Worm (Caenorhabditis elegans) whole organism, young adult: ENCODE data around the gene nas-16.

ENCODE experiments used
- T26A5.8 ChIP-seq: sonication (generic microtip); optimal IDR thresholded peaks from 2 replicates; lab custom pipeline; 2016; ENCODE audit warnings: missing genetic modification characterization, missing compliant biosample characterization
- ama-1 ChIP-seq, 3 experiments: fragments of 150-350 bp in 1 of 3; sonication (generic microtip) in 2 of 3; optimal IDR thresholded peaks; 2 replicates each; lab custom pipeline; 2014 to 2018; ENCODE audit warnings: missing biosample characterization in 2 of 3, missing genetic modification characterization in 2 of 3, missing genetic modification reagents in 2 of 3
- nfya-1 ChIP-seq: sonication (generic microtip); optimal IDR thresholded peaks from 2 replicates; lab custom pipeline; 2017; ENCODE audit warnings: antibody characterized with exemption, missing compliant biosample characterization, missing genetic modification characterization, borderline replicate concordance; ENCODE audit not compliant: insufficient read depth

DNA sequence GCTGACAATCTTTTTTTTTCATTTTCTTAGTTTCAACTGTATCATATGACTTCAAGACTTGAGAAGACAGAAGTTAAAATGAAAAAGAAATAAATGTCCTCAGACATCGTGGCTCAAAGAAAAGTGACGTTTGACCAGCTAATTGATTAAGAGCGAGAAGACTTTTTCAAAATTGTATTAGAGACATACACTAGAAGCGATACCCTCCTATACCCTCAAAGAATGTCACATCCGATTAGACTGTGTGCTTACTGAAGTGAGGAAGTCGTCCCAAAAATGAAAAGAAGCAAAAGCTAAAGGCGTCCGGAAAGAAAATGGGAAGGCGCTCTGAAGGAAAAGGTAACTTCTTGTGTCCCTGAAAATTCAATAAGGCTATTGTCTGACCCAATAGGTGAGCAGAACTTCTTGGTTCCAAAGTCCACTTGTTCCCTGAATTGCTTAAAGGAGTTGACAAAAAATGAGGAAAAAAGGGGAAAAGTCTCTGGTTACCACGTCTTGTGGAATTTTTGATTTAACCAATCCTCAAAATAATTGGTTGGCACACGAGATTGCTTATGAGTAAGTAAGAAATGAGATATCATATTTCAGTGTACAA, 19.7 kb upstream of the nas-16 start:
- TF ChIP-seq ama-1 (optimal IDR thresholded peaks at IDR 0.05; lab: Kevin White, UChicago), result no peak
- no peak for TF ChIP-seq ama-1 (GFP tag; optimal IDR thresholded peaks at IDR 0.05; lab: Kevin White, UChicago)
- TF ChIP-seq nfya-1 (tag; lab: Kevin White, UChicago), result no peak
- TF ChIP-seq T26A5.8 (tag; lab: Kevin White, UChicago), result no peak
